Fruit fly (Drosophila melanogaster) whole organism, embryonic: Measurements from ENCODE around the gene CG31637.

Experiments
- B-H1 ChIP-seq: fragments of 200-800 bp; sonication (Bioruptor generic); IDR thresholded peaks from 3 replicates; pipeline ENCODE4 v1.3.6; 2022; ENCODE audit warnings: missing biosample characterization, missing genetic modification characterization
- B-H2 ChIP-seq: fragments of 200-800 bp; sonication (Bioruptor generic); optimal IDR thresholded peaks from 2 replicates; lab custom pipeline; 2018; ENCODE audit warnings: missing biosample characterization, mild to moderate bottlenecking, missing genetic modification characterization
- Bdp1 ChIP-seq: fragments of 200-800 bp; sonication (Bioruptor generic); optimal IDR thresholded peaks from 3 replicates; lab custom pipeline; 2016; ENCODE audit warnings: missing biosample characterization, missing genetic modification characterization
- CG10543 ChIP-seq: fragments of 200-800 bp; sonication (Bioruptor generic); optimal IDR thresholded peaks from 3 replicates; lab custom pipeline; 2017; ENCODE audit warnings: missing biosample characterization, mild to moderate bottlenecking, missing genetic modification characterization, moderate library complexity
- CG14710 ChIP-seq: fragments of 200-800 bp; sonication (Bioruptor generic); optimal IDR thresholded peaks from 3 replicates; lab custom pipeline; 2019; ENCODE audit warnings: missing biosample characterization, mild to moderate bottlenecking, missing genetic modification characterization, moderate library complexity
- CG15011 ChIP-seq: fragments of 200-800 bp; sonication (Bioruptor generic); optimal IDR thresholded peaks from 3 replicates; lab custom pipeline; 2018; ENCODE audit warnings: missing biosample characterization, mild to moderate bottlenecking, missing genetic modification characterization
- CG15269 ChIP-seq: fragments of 200-800 bp; sonication (Bioruptor generic); optimal IDR thresholded peaks from 2 replicates; lab custom pipeline; 2018; ENCODE audit warnings: missing biosample characterization, mild to moderate bottlenecking, missing genetic modification characterization, moderate library complexity
- CG17361 ChIP-seq: fragments of 200-800 bp; sonication (Bioruptor generic); IDR thresholded peaks from 3 replicates; pipeline ENCODE4 v1.3.6; 2022; ENCODE audit warnings: missing biosample characterization, missing genetic modification characterization
- CG17568 ChIP-seq: fragments of 200-800 bp; sonication (Bioruptor generic); optimal IDR thresholded peaks from 2 replicates; lab custom pipeline; 2018; ENCODE audit warnings: missing biosample characterization, mild to moderate bottlenecking, missing genetic modification characterization, moderate library complexity
- CG1832 ChIP-seq: fragments of 200-800 bp; sonication (Bioruptor generic); optimal IDR thresholded peaks from 2 replicates; lab custom pipeline; 2017; ENCODE audit warnings: missing biosample characterization, mild to moderate bottlenecking, missing genetic modification characterization, inconsistent platforms
- CG30020 ChIP-seq: fragments of 200-800 bp; optimal IDR thresholded peaks from 2 replicates; lab custom pipeline; 2019; ENCODE audit warnings: missing biosample characterization, mild to moderate bottlenecking, missing genetic modification characterization, moderate library complexity
- CG33557 ChIP-seq: fragments of 200-800 bp; sonication (Bioruptor generic); optimal IDR thresholded peaks from 2 replicates; lab custom pipeline; 2019; ENCODE audit warnings: missing biosample characterization, mild to moderate bottlenecking, missing genetic modification characterization, moderate library complexity
- CG4707 ChIP-seq: fragments of 200-800 bp; sonication (Bioruptor generic); optimal IDR thresholded peaks from 2 replicates; lab custom pipeline; 2018; ENCODE audit warnings: missing biosample characterization, mild to moderate bottlenecking, missing genetic modification characterization, moderate library complexity
- CG6272 ChIP-seq: fragments of 200-800 bp; sonication (Bioruptor generic); IDR thresholded peaks from 2 replicates; pipeline ENCODE4 v1.3.6; 2022; ENCODE audit warnings: missing biosample characterization, missing genetic modification characterization
- CG6683 ChIP-seq: fragments of 200-800 bp; sonication (Bioruptor generic); optimal IDR thresholded peaks from 2 replicates; lab custom pipeline; 2017; ENCODE audit warnings: missing biosample characterization, mild to moderate bottlenecking, missing genetic modification characterization, missing genetic modification reagents
- CG7987 ChIP-seq: fragments of 200-800 bp; sonication (Bioruptor generic); optimal IDR thresholded peaks from 2 replicates; lab custom pipeline; 2018; ENCODE audit warnings: missing biosample characterization, mild to moderate bottlenecking, missing genetic modification characterization, moderate library complexity
- CG8765 ChIP-seq: fragments of 200-800 bp; sonication (Bioruptor generic); IDR thresholded peaks from 2 replicates; pipeline ENCODE4 v1.3.6; 2022; ENCODE audit warnings: missing biosample characterization, missing genetic modification characterization
- CrebB ChIP-seq: fragments of 200-800 bp; sonication (Bioruptor generic); optimal IDR thresholded peaks from 3 replicates; lab custom pipeline; 2018; ENCODE audit warnings: missing biosample characterization, mild to moderate bottlenecking, missing genetic modification characterization
- Nf-YC ChIP-seq: fragments of 200-800 bp; optimal IDR thresholded peaks from 3 replicates; lab custom pipeline; 2019; ENCODE audit warnings: missing biosample characterization, mild to moderate bottlenecking, missing genetic modification characterization, moderate library complexity
- PHDP ChIP-seq: fragments of 200-800 bp; sonication (Bioruptor generic); optimal IDR thresholded peaks from 3 replicates; lab custom pipeline; 2018; ENCODE audit warnings: missing biosample characterization, mild to moderate bottlenecking, missing genetic modification characterization, moderate library complexity
- Six4 ChIP-seq: fragments of 200-800 bp; sonication (Bioruptor generic); optimal IDR thresholded peaks from 2 replicates; lab custom pipeline; 2016; ENCODE audit warnings: missing biosample characterization, missing genetic modification characterization
- Sox100B ChIP-seq: fragments of 200-800 bp; sonication (Bioruptor generic); optimal IDR thresholded peaks from 3 replicates; lab custom pipeline; 2018; ENCODE audit warnings: missing biosample characterization, mild to moderate bottlenecking, missing genetic modification characterization
- Xbp1 ChIP-seq: fragments of 200-800 bp; sonication (Bioruptor generic); optimal IDR thresholded peaks from 3 replicates; lab custom pipeline; 2016; ENCODE audit warnings: missing biosample characterization, mild to moderate bottlenecking, missing genetic modification characterization
- Xrp1 ChIP-seq: fragments of 200-800 bp; sonication (Bioruptor generic); IDR thresholded peaks from 2 replicates; pipeline ENCODE4 v1.3.6; 2022; ENCODE audit warnings: missing biosample characterization, missing genetic modification characterization
- az2 ChIP-seq: fragments of 200-800 bp; sonication (Bioruptor generic); optimal IDR thresholded peaks from 3 replicates; lab custom pipeline; 2016; ENCODE audit warnings: missing biosample characterization, missing genetic modification characterization
- caup ChIP-seq: fragments of 200-800 bp; sonication (Bioruptor generic); optimal IDR thresholded peaks from 3 replicates; lab custom pipeline; 2017; ENCODE audit warnings: missing biosample characterization, mild to moderate bottlenecking, missing genetic modification characterization, moderate library complexity; ENCODE audit not compliant: severe bottlenecking
- cg ChIP-seq: fragments of 200-800 bp; sonication (Bioruptor generic); optimal IDR thresholded peaks from 3 replicates; lab custom pipeline; 2019; ENCODE audit warnings: missing biosample characterization, mild to moderate bottlenecking, missing genetic modification characterization, moderate library complexity
- chm ChIP-seq: fragments of 200-800 bp; sonication (Bioruptor generic); IDR thresholded peaks from 2 replicates; pipeline ENCODE4 v1.3.6; 2022; ENCODE audit warnings: missing biosample characterization, missing genetic modification characterization
- croc ChIP-seq: fragments of 200-800 bp; sonication (Bioruptor generic); conservative IDR thresholded peaks from 3 replicates; pipeline ENCODE4 v1.3.6; 2022; ENCODE audit warnings: missing biosample characterization, missing genetic modification characterization
- dm ChIP-seq: fragments of 200-800 bp; sonication (Bioruptor generic); optimal IDR thresholded peaks from 3 replicates; lab custom pipeline; 2016; ENCODE audit warnings: missing biosample characterization, missing genetic modification characterization
- dmrt11E ChIP-seq: fragments of 200-800 bp; sonication (Bioruptor generic); optimal IDR thresholded peaks from 3 replicates; lab custom pipeline; 2018; ENCODE audit warnings: missing biosample characterization, mild to moderate bottlenecking, missing genetic modification characterization, moderate library complexity
- exex ChIP-seq: fragments of 200-800 bp; sonication (Bioruptor generic); optimal IDR thresholded peaks from 4 replicates; lab custom pipeline; 2018; ENCODE audit warnings: missing biosample characterization, mild to moderate bottlenecking, missing genetic modification characterization, moderate library complexity
- eyg ChIP-seq: fragments of 200-800 bp; sonication (Bioruptor generic); optimal IDR thresholded peaks from 3 replicates; lab custom pipeline; 2016; ENCODE audit warnings: missing biosample characterization, missing genetic modification characterization
- fd102C ChIP-seq: fragments of 200-800 bp; sonication (Bioruptor generic); optimal IDR thresholded peaks from 2 replicates; lab custom pipeline; 2018; ENCODE audit warnings: missing biosample characterization, mild to moderate bottlenecking, missing genetic modification characterization, moderate library complexity
- fd64A ChIP-seq: fragments of 200-800 bp; sonication (Bioruptor generic); optimal IDR thresholded peaks from 3 replicates; lab custom pipeline; 2018; ENCODE audit warnings: missing biosample characterization, mild to moderate bottlenecking, missing genetic modification characterization
- gce ChIP-seq: fragments of 200-800 bp; sonication (Bioruptor generic); IDR thresholded peaks from 3 replicates; pipeline ENCODE4 v1.3.6; 2022; ENCODE audit warnings: missing biosample characterization, missing genetic modification characterization
- kah ChIP-seq: fragments of 200-800 bp; sonication (Bioruptor generic); optimal IDR thresholded peaks from 2 replicates; lab custom pipeline; 2018; ENCODE audit warnings: missing biosample characterization, mild to moderate bottlenecking, missing genetic modification characterization
- odd ChIP-seq: fragments of 200-800 bp; sonication (Bioruptor generic); optimal IDR thresholded peaks from 2 replicates; lab custom pipeline; 2017; ENCODE audit warnings: missing biosample characterization, mild to moderate bottlenecking, missing genetic modification characterization
- org-1 ChIP-seq: fragments of 200-800 bp; sonication (Bioruptor generic); optimal IDR thresholded peaks from 2 replicates; lab custom pipeline; 2017; ENCODE audit warnings: missing biosample characterization, missing genetic modification characterization
- p53 ChIP-seq: fragments of 200-800 bp; sonication (Bioruptor generic); optimal IDR thresholded peaks from 2 replicates; lab custom pipeline; 2016; ENCODE audit warnings: missing biosample characterization, missing genetic modification characterization
- pho ChIP-seq: fragments of 200-800 bp; sonication (Bioruptor generic); optimal IDR thresholded peaks from 2 replicates; lab custom pipeline; 2016; ENCODE audit warnings: missing biosample characterization, missing genetic modification characterization
- ranshi ChIP-seq: fragments of 200-800 bp; sonication (Bioruptor generic); IDR thresholded peaks from 2 replicates; pipeline ENCODE4 v1.3.6; 2022; ENCODE audit warnings: missing biosample characterization, missing genetic modification characterization
- salm ChIP-seq: fragments of 200-800 bp; sonication (Bioruptor generic); optimal IDR thresholded peaks from 2 replicates; lab custom pipeline; 2018; ENCODE audit warnings: missing biosample characterization, mild to moderate bottlenecking, missing genetic modification characterization
- slbo ChIP-seq: fragments of 200-800 bp; sonication (Bioruptor generic); IDR thresholded peaks from 2 replicates; pipeline ENCODE4 v1.3.6; 2022; ENCODE audit warnings: missing biosample characterization, missing genetic modification characterization
- sr ChIP-seq: fragments of 200-800 bp; sonication (Bioruptor generic); IDR thresholded peaks from 3 replicates; pipeline ENCODE4 v1.3.6; 2022; ENCODE audit warnings: missing biosample characterization, missing genetic modification characterization
- stc ChIP-seq: fragments of 200-800 bp; sonication (Bioruptor generic); IDR thresholded peaks from 2 replicates; pipeline ENCODE4 v1.3.6; 2022; ENCODE audit warnings: missing biosample characterization, missing genetic modification characterization
- stwl ChIP-seq: fragments of 200-800 bp; sonication (Bioruptor generic); optimal IDR thresholded peaks from 3 replicates; lab custom pipeline; 2018; ENCODE audit warnings: missing biosample characterization, mild to moderate bottlenecking, missing genetic modification characterization, moderate library complexity
- sug ChIP-seq: fragments of 200-800 bp; optimal IDR thresholded peaks from 2 replicates; lab custom pipeline; 2019; ENCODE audit warnings: missing biosample characterization, mild to moderate bottlenecking, missing genetic modification characterization, moderate library complexity
- trem ChIP-seq: fragments of 200-800 bp; optimal IDR thresholded peaks from 3 replicates; lab custom pipeline; 2019; ENCODE audit warnings: missing biosample characterization, mild to moderate bottlenecking, missing genetic modification characterization, moderate library complexity

CG31637 gene

dm6 chr2L:6479226-6479906, 19.1 kb upstream of the CG31637 start (continued):
- peak; percentile 33 for TF ChIP-seq stwl (tag; lab: Kevin White, UChicago)
- peak; percentile 61; the same call in 1 of the 2 replicates for TF ChIP-seq chm (GFP tag; lab: Robert Waterston, UW)
- peak; percentile 55 for TF ChIP-seq fd64A (GFP tag; lab: Kevin White, UChicago)
- peak; percentile 27 for TF ChIP-seq Xbp1 (GFP tag; lab: Kevin White, UChicago)
- peak; percentile 14 for TF ChIP-seq CG6683
- TF ChIP-seq CG15269 = peak; percentile 32
- peak; percentile 66 for TF ChIP-seq sug (tag; lab: Kevin White, UChicago)
- TF ChIP-seq dmrt11E (tag; lab: Kevin White, UChicago) = peak; percentile 8
- TF ChIP-seq CG4707 (GFP tag; lab: Kevin White, UChicago) = peak; percentile 49
- TF ChIP-seq cg = peak; percentile 90
- peak; percentile 9; the same call in 1 of the 3 replicates for TF ChIP-seq CG17361 (GFP tag; lab: Robert Waterston, UW)
- peak; percentile 34 for TF ChIP-seq CG15011 (GFP tag; lab: Kevin White, UChicago)
- no peak for TF ChIP-seq salm (tag; lab: Kevin White, UChicago)
- TF ChIP-seq pho = peak; percentile 19
- peak; percentile 14; the same call in 2 of the 3 replicates for TF ChIP-seq sr (GFP tag; lab: Robert Waterston, UW)
- peak; percentile 82 for TF ChIP-seq CrebB (tag; lab: Kevin White, UChicago)
- peak; percentile 14 for TF ChIP-seq dm (GFP tag; lab: Kevin White, UChicago)
- TF ChIP-seq CG10543 = peak; percentile 83
- peak; percentile 75 for TF ChIP-seq CG17568 (GFP tag; lab: Kevin White, UChicago)
- peak; percentile 33 for TF ChIP-seq CG33557 (GFP tag; lab: Kevin White, UChicago)
- TF ChIP-seq CG7987 (GFP tag; lab: Kevin White, UChicago) = peak; percentile 85
- TF ChIP-seq eyg (GFP tag; lab: Kevin White, UChicago) = peak; percentile 8
- peak; percentile 10; the same call in 1 of the 2 replicates for TF ChIP-seq ranshi
- peak; percentile 36 for TF ChIP-seq Sox100B (GFP tag; lab: Kevin White, UChicago)
- peak; percentile 14 for TF ChIP-seq CG14710 (tag; lab: Kevin White, UChicago)
- TF ChIP-seq trem (tag; lab: Kevin White, UChicago) = no peak
- peak; percentile 27; the same call in 1 of the 2 replicates for TF ChIP-seq slbo (GFP tag; lab: Robert Waterston, UW)
- TF ChIP-seq exex (tag; lab: Kevin White, UChicago) = peak; percentile 55
- no peak for TF ChIP-seq CG6272 (GFP tag; lab: Robert Waterston, UW)
- TF ChIP-seq CG30020 (tag; lab: Kevin White, UChicago) = no peak
- TF ChIP-seq fd102C (GFP tag; lab: Kevin White, UChicago) = no peak
- peak; percentile 28 for TF ChIP-seq org-1 (GFP tag; lab: Kevin White, UChicago)
- no peak for TF ChIP-seq croc (GFP tag; lab: Robert Waterston, UW)
- peak; percentile 55 for TF ChIP-seq PHDP
- TF ChIP-seq odd (GFP tag; lab: Kevin White, UChicago) = peak; percentile 28
- no peak for TF ChIP-seq Six4
- peak; percentile 91 for TF ChIP-seq kah (GFP tag; lab: Kevin White, UChicago)
- no peak for TF ChIP-seq az2 (GFP tag; lab: Kevin White, UChicago)
- TF ChIP-seq Xrp1 (GFP tag; lab: Robert Waterston, UW) = peak; percentile 20; the same call in 1 of the 2 replicates
- TF ChIP-seq stc (GFP tag; lab: Robert Waterston, UW) = peak; percentile 49; the same call in 1 of the 2 replicates
- peak; percentile 55; the same call in 1 of the 3 replicates for TF ChIP-seq gce (GFP tag; lab: Robert Waterston, UW)
- TF ChIP-seq B-H1 (GFP tag; lab: Robert Waterston, UW) = no peak; the same call in 2 of the 3 replicates
- no peak for TF ChIP-seq p53 (GFP tag; lab: Kevin White, UChicago)
- peak; percentile 51 for TF ChIP-seq B-H2 (GFP tag; lab: Kevin White, UChicago)
- peak; percentile 77 for TF ChIP-seq caup
- TF ChIP-seq CG1832 (GFP tag; lab: Kevin White, UChicago) = no peak
- TF ChIP-seq Nf-YC (tag; lab: Kevin White, UChicago) = peak; percentile 60
- TF ChIP-seq Bdp1 (GFP tag; lab: Kevin White, UChicago) = no peak
- no peak for TF ChIP-seq CG8765 (GFP tag; lab: Robert Waterston, UW)
